Worm (Caenorhabditis elegans): ENCODE results near the gene F10E9.11.

The F10E9.11 gene

ce11 chrIII:8278801-8279200, 40.3 kb downstream of the F10E9.11 start, which contains the start of gene mig-10:
TSS of gene mig-10 (plus strand) at chrIII:8279101.
- TF ChIP-seq lin-11 (tag; optimal IDR thresholded peaks at IDR 0.05): no peak
- TF ChIP-seq aly-2 (tag; optimal IDR thresholded peaks at IDR 0.05): no peak
- TF ChIP-seq egl-27 (tag; optimal IDR thresholded peaks at IDR 0.05): no peak
- TF ChIP-seq nhr-11 (tag; optimal IDR thresholded peaks at IDR 0.05): no peak
- TF ChIP-seq nhr-10 (tag; optimal IDR thresholded peaks at IDR 0.05): no peak
- no peak for TF ChIP-seq R02D3.7 (tag; optimal IDR thresholded peaks at IDR 0.05)
- TF ChIP-seq Y55F3AM.14 (GFP tag; optimal IDR thresholded peaks at IDR 0.05): no peak
- no peak for TF ChIP-seq F13H6.1 (tag; optimal IDR thresholded peaks at IDR 0.05)
- no peak for TF ChIP-seq elt-1 (tag; optimal IDR thresholded peaks at IDR 0.05)

DNA sequence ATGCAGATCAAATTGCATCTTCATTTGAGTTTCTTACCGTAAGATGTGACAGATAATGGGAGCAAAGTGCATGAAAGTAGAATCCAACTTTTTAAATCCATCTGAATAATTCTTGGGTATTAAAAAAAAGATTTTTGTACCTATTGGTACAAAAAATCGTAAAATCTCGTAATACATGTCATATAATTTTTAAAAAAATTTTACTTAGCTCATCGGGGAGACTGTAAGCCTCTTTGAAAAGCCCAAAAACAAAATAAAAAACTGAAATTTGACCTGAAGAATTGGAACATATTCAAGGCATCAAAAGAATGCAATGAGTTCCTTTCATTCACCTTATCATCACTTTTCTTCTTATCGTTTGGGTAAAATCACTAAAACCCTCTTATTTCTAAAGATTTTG, 43.2 kb downstream of the F10E9.11 start, which contains the start of gene clec-160:
TSS of gene clec-160 (minus strand) at position 101 of the 400 bp plus-strand sequence.
- TF ChIP-seq mab-5 (tag; optimal IDR thresholded peaks at IDR 0.05): no peak
- TF ChIP-seq lsy-2 (tag; optimal IDR thresholded peaks at IDR 0.05): no peak
- no peak for TF ChIP-seq crh-2 (tag; optimal IDR thresholded peaks at IDR 0.05)
- no peak for TF ChIP-seq lin-11 (tag; optimal IDR thresholded peaks at IDR 0.05)
- TF ChIP-seq blmp-1 (tag; optimal IDR thresholded peaks at IDR 0.05; ENCODE audit: insufficient read depth): no peak
- TF ChIP-seq zag-1 (tag; optimal IDR thresholded peaks at IDR 0.05): no peak

DNA sequence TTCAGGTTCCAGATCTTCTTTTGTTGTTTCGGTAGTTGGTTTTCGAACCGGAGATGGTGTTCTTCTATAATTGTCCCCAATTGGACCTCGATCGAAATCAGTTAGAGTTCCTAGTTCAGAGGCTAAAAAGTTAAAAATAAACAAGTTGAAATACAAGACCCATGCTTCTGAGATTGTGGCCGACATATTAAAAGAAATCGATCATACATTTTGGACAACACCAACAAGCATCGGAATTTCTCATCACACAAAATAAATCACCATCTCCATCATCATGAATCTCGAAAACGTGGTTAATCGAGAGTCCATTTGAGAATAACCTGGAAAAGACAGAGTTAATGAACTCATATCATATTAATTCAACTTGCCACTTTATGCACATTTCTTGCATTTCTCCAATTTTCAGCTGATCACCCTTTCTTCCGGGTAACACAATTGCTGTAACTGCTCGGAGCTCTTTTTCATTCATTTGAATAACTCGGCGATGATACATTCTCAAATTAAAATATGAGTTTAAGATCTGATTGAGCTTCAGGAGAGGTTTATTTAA, 47.3 kb downstream of the F10E9.11 start, which contains the start of the genes mps-4 and F09G8.10:
TSS of gene mps-4 (minus strand) at position 101 of the 550 bp plus-strand sequence.
TSS of gene F09G8.10 (minus strand) at position 500 of the 550 bp plus-strand sequence.
- TF ChIP-seq Y55F3AM.14 (GFP tag; optimal IDR thresholded peaks at IDR 0.05) (no peak), ceh-82 (tag; optimal IDR thresholded peaks at IDR 0.05) (no peak), unc-55 (GFP tag; optimal IDR thresholded peaks at IDR 0.05) (no peak)

Data from whole organism, L2 larva.